Worm (Caenorhabditis elegans) whole organism, L4/young adult: ENCODE results near the gene moc-6.

ENCODE experiments used
- W03F9.2 ChIP-seq: fragments of 150-350 bp; optimal IDR thresholded peaks from 2 replicates; lab custom pipeline; 2014; ENCODE audit warnings: missing biosample characterization, missing genetic modification characterization
- dao-5 ChIP-seq: sonication (generic microtip); optimal IDR thresholded peaks from 2 replicates; lab custom pipeline; 2016; ENCODE audit warnings: missing genotype, missing genetic modification characterization, moderate library complexity, missing compliant biosample characterization
- him-1 ChIP-seq: sonication (generic microtip); optimal IDR thresholded peaks from 2 replicates; lab custom pipeline; 2016; ENCODE audit warnings: missing genotype, missing genetic modification reagents, missing genetic modification characterization, missing compliant biosample characterization

moc-6 gene

ce11 chrIII:5169699-5170098 lies 26.1 kb upstream of the moc-6 start, which contains the start of gene ulp-1:
Gene ulp-1, minus strand, starts transcription at chrIII:5169799.
- TF ChIP-seq him-1 (tag; lab: Kevin White, UChicago) (no peak), dao-5 (no peak), W03F9.2 (tag; lab: Kevin White, UChicago) (no peak)

DNA sequence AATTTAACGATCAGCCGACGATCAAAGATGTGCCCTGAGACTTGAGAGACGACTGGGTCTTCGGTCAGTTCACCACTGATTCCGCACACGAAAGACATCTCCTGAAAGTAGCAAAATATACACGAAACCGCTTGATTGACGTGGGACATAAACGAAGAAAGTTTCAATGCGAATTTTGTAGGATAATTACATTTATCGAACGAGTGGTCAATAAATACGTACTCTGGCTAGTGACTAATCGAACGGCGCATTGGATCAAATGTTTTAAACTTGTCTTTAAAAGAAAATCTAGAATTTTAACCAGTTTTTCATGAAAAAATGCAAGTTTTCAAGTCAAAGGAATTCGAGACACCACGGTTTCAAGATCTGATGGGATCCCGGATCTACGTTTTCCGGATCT lies 23.8 kb upstream of the moc-6 start, which contains the start of gene prp-19:
prp-19 (minus strand) TSS at position 101 of the 400 bp plus-strand sequence.
- TF ChIP-seq dao-5, result no peak

DNA sequence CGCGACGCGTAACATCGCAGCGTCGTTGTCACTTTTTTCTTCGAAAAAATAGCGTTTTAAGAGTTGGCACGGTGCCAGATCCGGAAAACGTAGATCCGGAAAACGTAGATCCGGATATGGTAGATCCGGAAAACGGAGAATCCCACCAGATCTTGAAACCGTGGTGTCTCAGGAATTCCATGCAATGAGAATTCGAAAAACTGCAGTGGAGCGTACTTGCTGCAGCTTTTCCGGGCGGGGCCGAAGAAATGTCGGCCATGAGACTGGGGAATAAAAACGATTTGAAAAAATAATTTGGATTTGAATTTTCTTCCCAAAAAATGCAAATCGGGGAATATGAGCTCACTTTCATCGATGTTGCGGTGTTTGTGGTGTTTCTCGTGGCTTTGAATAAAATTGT lies 23.3 kb upstream of the moc-6 start, which contains the start of gene K10D2.5:
K10D2.5 (plus strand) TSS at position 251 of the 400 bp plus-strand sequence.
- TF ChIP-seq dao-5 (no peak), him-1 (tag; lab: Kevin White, UChicago) (peak; percentile 86), W03F9.2 (tag; lab: Kevin White, UChicago) (peak; percentile 89)

DNA sequence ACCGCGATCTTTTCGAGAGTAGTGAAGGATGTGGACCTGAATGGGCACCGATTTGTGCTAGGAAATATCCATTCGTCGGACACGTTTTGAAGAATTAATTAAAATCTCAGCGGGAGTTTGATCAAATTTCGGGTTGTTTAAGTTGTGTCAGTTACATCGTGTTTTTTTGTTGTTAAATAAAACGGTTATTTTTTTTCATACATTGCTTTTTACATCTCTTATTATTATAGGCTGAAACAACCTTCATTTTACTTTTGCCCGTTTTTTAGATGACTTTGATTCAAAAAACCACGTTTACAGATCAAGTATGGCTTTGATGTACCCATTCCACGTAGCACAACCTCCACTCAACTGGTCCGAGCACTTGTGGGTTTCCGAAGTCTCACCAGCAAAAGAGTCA lies 22.7 kb upstream of the moc-6 start, which contains the start of gene emb-1:
emb-1 (plus strand) TSS at position 301 of the 400 bp plus-strand sequence.
- TF ChIP-seq dao-5, result no peak
- no peak for TF ChIP-seq him-1 (tag; lab: Kevin White, UChicago)
- no peak for TF ChIP-seq W03F9.2 (tag; lab: Kevin White, UChicago)

ce11 chrIII:5173622-5174021 lies 22.2 kb upstream of the moc-6 start, which contains the start of gene cid-1:
Gene cid-1, plus strand, starts transcription at chrIII:5173922.
- TF ChIP-seq dao-5 (no peak), him-1 (tag; lab: Kevin White, UChicago) (no peak), W03F9.2 (tag; lab: Kevin White, UChicago) (no peak)

DNA sequence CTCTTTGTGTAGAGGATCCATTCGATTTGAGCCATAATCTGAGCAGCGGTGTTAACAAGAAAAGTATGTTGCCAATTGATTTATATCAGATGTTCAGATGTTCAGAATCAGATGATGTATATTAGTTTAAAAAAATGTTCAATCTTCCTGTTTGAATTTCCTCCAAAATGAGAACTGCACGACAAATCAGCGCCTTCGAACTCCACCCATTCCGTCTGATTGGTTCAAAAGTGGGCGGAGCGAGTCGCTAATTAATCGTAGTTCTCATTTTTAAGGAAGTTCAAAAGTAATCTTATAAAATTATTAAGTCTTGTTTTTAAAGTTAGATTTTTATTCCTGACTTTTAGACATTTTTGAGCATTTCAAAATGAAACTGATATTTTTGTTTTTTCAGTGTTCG lies 16.6 kb upstream of the moc-6 start:
- no peak for TF ChIP-seq dao-5
- TF ChIP-seq W03F9.2 (tag; lab: Kevin White, UChicago), result no peak
- TF ChIP-seq him-1 (tag; lab: Kevin White, UChicago), result no peak

DNA sequence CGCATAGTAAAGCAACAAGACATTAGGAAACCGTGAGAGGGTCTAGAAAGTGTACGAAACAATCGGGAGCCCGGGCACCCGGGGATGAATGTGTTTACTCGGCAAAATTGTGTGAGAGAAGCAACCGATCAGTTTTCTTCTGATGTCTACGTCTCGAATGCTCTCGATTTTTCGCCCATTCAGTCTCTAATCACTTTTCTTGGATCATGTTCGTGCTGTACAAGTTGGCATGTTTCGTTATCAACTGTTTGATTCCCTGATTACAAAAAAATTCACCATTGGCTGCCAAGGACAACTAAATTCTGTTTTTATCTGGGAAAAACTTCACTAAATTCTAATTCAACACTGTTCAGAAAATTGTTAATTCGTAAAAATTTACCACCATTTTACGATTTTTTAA lies 15.2 kb upstream of the moc-6 start:
- TF ChIP-seq W03F9.2 (tag; lab: Kevin White, UChicago) (no peak), him-1 (tag; lab: Kevin White, UChicago) (no peak), dao-5 (no peak)

- TF ChIP-seq him-1 (tag; lab: Kevin White, UChicago) (no peak), dao-5 (no peak), W03F9.2 (tag; lab: Kevin White, UChicago) (no peak)
Measured at ce11 chrIII:5181217-5181616, 14.6 kb upstream of the moc-6 start.

ce11 chrIII:5181641-5182040 lies 14.1 kb upstream of the moc-6 start:
- TF ChIP-seq W03F9.2 (tag; lab: Kevin White, UChicago), result no peak
- TF ChIP-seq him-1 (tag; lab: Kevin White, UChicago), result no peak
- no peak for TF ChIP-seq dao-5

DNA sequence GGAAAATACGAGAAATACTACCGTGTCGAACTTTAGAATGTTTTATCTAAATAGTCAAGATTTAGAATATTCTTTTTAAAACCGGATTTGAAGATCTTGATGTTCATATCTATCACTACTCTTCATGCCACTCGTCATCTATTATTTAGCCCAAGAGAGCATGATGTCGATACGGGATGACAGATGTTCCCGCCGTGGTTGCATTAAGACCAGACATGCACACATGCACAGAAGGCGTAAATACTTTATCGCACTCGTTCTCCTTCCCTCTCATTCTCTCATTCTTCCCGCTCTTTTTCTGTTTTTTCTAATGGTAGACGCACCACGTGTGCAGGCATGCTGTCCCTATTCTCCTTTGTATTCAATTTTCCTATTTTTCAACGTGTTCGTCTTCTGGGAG lies 12.4 kb upstream of the moc-6 start:
- no peak for TF ChIP-seq W03F9.2 (tag; lab: Kevin White, UChicago)
- TF ChIP-seq dao-5, result no peak
- TF ChIP-seq him-1 (tag; lab: Kevin White, UChicago), result no peak

ce11 chrIII:5185620-5186019 lies 10.2 kb upstream of the moc-6 start, which contains the start of gene pup-2:
Gene pup-2, plus strand, starts transcription at chrIII:5185920.
- no peak for TF ChIP-seq him-1 (tag; lab: Kevin White, UChicago)
- no peak for TF ChIP-seq W03F9.2 (tag; lab: Kevin White, UChicago)
- no peak for TF ChIP-seq dao-5

DNA sequence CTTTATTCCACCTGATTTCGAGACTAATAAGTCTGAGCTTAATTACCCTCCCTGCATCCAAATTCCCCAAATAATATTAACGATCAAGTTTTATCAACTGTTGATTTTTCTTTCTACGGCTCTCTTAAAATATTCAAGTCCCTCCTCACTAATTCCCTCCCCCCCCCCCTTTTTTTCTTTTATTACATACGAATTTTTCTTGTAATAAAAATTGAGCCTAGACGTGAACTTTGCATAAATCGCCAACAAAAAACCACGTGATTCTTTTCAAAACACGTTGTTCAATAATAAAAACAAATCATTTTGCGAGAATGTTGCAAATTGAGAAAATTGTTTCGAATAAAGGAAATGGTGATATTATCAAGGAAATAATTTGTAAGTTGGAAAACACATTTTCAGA lies 7.4 kb upstream of the moc-6 start, which contains the start of gene K10D2.8:
K10D2.8 (plus strand) TSS at position 301 of the 400 bp plus-strand sequence.
- TF ChIP-seq dao-5 (no peak), him-1 (tag; lab: Kevin White, UChicago) (no peak), W03F9.2 (tag; lab: Kevin White, UChicago) (no peak)

DNA sequence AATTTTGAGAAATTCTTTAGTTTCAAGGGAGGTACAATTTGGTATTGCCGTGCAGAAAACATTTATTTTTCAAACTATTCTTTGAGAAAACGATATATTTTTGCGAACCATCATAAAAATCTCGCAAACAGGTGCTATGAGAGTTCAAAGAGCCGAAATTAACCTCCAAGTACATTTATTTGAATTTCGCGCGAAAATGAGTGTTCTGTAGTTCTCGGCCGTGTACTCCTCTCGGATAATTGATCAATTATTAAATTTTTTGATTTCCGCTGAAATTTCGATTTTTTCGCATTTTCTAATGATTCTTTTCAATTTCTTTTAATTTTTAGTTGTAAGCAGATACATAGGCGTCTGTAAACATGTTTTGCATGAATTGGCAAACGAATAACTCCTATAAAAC lies 5.6 kb upstream of the moc-6 start:
- no peak for TF ChIP-seq dao-5
- TF ChIP-seq W03F9.2 (tag; lab: Kevin White, UChicago), result no peak
- no peak for TF ChIP-seq him-1 (tag; lab: Kevin White, UChicago)

DNA sequence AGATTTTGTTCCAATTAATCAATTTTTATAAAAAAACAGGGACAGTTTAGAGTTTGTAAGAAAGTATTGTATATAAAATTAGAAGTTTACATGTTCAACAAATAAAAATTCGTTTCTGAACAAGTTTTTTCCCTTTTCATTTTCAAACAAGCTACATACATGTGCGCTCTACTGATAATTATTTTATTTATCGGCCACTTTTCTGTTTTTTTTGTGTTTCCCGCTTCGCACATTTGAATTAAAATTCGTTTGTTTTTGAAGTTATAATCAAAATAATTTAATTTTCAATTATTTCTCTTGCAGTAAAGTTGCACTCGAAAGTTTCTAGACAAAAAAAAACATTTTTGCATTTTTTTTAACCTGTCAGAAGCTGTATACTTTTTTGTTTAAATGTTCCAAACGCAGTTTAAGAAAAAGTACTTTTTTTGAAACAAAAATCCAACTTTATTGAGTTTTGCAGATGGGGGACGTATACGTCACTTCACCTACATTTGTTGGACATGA lies 5.1 kb upstream of the moc-6 start, which contains the start of gene hira-1:
hira-1 (plus strand) TSS at position 454 of the 504 bp plus-strand sequence.
- TF ChIP-seq him-1 (tag; lab: Kevin White, UChicago), result no peak
- TF ChIP-seq W03F9.2 (tag; lab: Kevin White, UChicago), result peak; percentile 45

ce11 chrIII:5193266-5193665 lies 2.5 kb upstream of the moc-6 start:
- TF ChIP-seq him-1 (tag; lab: Kevin White, UChicago) (no peak), W03F9.2 (tag; lab: Kevin White, UChicago) (no peak), dao-5 (no peak)
